Fruit fly (Drosophila melanogaster): ENCODE results near the gene Reph.
A peak's percentile ranks its signal among the peaks of the same experiment; 100 is the strongest.

Reph gene

DNA sequence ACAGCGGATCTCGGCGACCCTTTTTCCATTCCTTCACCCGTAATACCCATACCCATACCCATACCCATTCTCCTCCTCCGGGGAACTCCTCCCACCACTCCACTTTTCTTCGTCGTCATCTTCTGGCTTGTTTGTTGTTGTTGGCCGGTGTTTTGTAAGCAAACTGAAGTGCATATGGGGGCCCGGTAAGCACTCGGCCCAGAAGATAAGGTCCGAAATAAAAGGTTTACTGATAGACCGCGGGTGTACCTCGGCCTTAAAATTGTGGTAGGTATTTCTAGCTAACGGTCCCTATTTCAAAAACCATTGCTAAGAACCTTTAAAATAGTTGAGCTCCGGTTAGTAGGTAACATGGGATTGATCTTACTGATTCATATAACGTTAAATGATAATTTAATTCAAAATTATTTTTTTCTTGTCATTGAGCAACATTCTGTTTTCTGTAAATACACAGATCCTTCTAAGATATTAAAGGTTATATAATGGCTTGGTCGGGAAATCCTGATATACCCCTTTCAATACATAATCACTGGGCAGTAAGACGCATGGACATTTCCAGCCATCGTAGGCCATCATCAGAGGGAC is 27.5 kb upstream of the Reph start (continued):
- peak; percentile 58 for TF ChIP-seq CG11504 (tag; optimal IDR thresholded peaks at IDR 0.05)
- TF ChIP-seq chif (GFP tag; optimal IDR thresholded peaks at IDR 0.05) = peak in 1 of 2 experiments; percentile 74
- peak; percentile 15 for TF ChIP-seq tin (GFP tag; optimal IDR thresholded peaks at IDR 0.05)
- peak; percentile 27 for TF ChIP-seq lilli (GFP tag; optimal IDR thresholded peaks at IDR 0.05)
- TF ChIP-seq sens-2 (GFP tag; IDR thresholded peaks at IDR 0.05) = no peak
- TF ChIP-seq fd3F (GFP tag; optimal IDR thresholded peaks at IDR 0.05) = no peak

DNA sequence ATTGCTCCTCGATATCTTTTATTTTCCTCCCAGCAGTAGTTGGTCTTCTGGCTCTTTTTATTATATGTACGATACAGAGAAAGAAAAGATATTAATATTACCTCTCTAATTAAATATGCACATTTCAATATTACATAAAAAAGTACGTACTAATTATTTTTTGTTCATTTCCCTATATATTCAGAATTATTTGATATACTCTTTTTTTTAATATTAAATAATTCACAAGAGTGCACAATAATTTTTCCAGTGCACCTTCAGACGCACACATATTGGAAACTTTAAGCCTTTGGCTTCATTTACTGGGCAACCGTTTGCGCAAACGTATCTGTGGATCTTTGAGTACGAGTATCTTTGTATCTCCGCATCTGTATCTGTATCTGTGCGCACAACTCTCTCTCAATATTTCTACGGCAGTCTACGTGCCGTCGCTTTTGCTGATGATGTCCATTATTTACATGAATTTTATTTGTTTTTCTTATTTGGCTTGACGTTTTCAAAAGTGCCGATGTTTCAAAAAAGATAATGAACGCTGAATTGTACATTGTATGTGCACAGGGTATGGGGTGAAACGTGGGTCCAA is 26.6 kb upstream of the Reph start:
- no peak for TF ChIP-seq z (GFP tag; IDR thresholded peaks at IDR 0.05)
- TF ChIP-seq Ssrp (tag; optimal IDR thresholded peaks at IDR 0.05) = peak; percentile 89
- TF ChIP-seq cad (GFP tag; optimal IDR thresholded peaks at IDR 0.05) = no peak
- TF ChIP-seq Fer3 (tag; optimal IDR thresholded peaks at IDR 0.05) = peak; percentile 79
- peak; percentile 83 for TF ChIP-seq CG13775 (GFP tag; optimal IDR thresholded peaks at IDR 0.05)
- no peak for TF ChIP-seq Ets97D (GFP tag; optimal IDR thresholded peaks at IDR 0.05)
- no peak for TF ChIP-seq nerfin-2 (GFP tag; IDR thresholded peaks at IDR 0.05; ENCODE audit: partially characterized antibody)
- peak; percentile 52 for TF ChIP-seq CG31224 (GFP tag; IDR thresholded peaks at IDR 0.05)
- 0 out of 3 replicates have a peak, but pooled peaks have one; percentile 59 for TF ChIP-seq CG11456 (GFP tag; IDR thresholded peaks at IDR 0.05)
- peak; percentile 89 for TF ChIP-seq CG15269 (tag; optimal IDR thresholded peaks at IDR 0.05)
- TF ChIP-seq Dip2 (GFP tag; IDR thresholded peaks at IDR 0.05) = no peak
- no peak for TF ChIP-seq CG3838 (GFP tag; optimal IDR thresholded peaks at IDR 0.05)
- peak; percentile 2 for TF ChIP-seq NK7.1 (GFP tag; optimal IDR thresholded peaks at IDR 0.05)
- TF ChIP-seq ken (GFP tag; IDR thresholded peaks at IDR 0.05) = peak; percentile 43; the same call in 1 of the 3 replicates
- TF ChIP-seq phol (tag; optimal IDR thresholded peaks at IDR 0.05) = peak; percentile 93
- TF ChIP-seq CG15479 (GFP tag; optimal IDR thresholded peaks at IDR 0.05) = peak; percentile 88
- peak; percentile 67 for TF ChIP-seq ase (GFP tag; IDR thresholded peaks at IDR 0.05)
- TF ChIP-seq bsh (GFP tag; optimal IDR thresholded peaks at IDR 0.05) = peak; percentile 74 to 86
- no peak for TF ChIP-seq yki (optimal IDR thresholded peaks at IDR 0.05)
- TF ChIP-seq CG11093 (GFP tag; IDR thresholded peaks at IDR 0.05) = peak; percentile 73; the same call in 2 of the 3 replicates
- TF ChIP-seq CG11504 (tag; optimal IDR thresholded peaks at IDR 0.05) = peak; percentile 93
- TF ChIP-seq CG12769 (tag; optimal IDR thresholded peaks at IDR 0.05) = peak; percentile 32
- peak; percentile 45 for TF ChIP-seq HmgZ (tag; optimal IDR thresholded peaks at IDR 0.05)
- TF ChIP-seq peb (GFP tag; IDR thresholded peaks at IDR 0.05) = peak; percentile 71
- TF ChIP-seq CG11696 (GFP tag; IDR thresholded peaks at IDR 0.05) = peak; percentile 61
- no peak for TF ChIP-seq Lpt (GFP tag; optimal IDR thresholded peaks at IDR 0.05)
- TF ChIP-seq Side (GFP tag; optimal IDR thresholded peaks at IDR 0.05) = no peak
- no peak for TF ChIP-seq sc (optimal IDR thresholded peaks at IDR 0.05)
- peak; percentile 79 for TF ChIP-seq sc (GFP tag; optimal IDR thresholded peaks at IDR 0.05)
- peak; percentile 80 for TF ChIP-seq CG10959 (GFP tag; IDR thresholded peaks at IDR 0.05)
- no peak for TF ChIP-seq CG34224 (GFP tag; IDR thresholded peaks at IDR 0.05; ENCODE audit: partially characterized antibody)
- peak; percentile 82 for TF ChIP-seq Chrac-16 (GFP tag; optimal IDR thresholded peaks at IDR 0.05)
- TF ChIP-seq E2f1 (GFP tag; IDR thresholded peaks at IDR 0.05) = peak; percentile 85
- peak; percentile 84 for TF ChIP-seq Dek (tag; optimal IDR thresholded peaks at IDR 0.05)
- no peak for TF ChIP-seq CG4360 (GFP tag; IDR thresholded peaks at IDR 0.05)
- peak; percentile 69 for TF ChIP-seq CG4328 (GFP tag; optimal IDR thresholded peaks at IDR 0.05)
- TF ChIP-seq Hey (tag; optimal IDR thresholded peaks at IDR 0.05) = no peak
- TF ChIP-seq CG13287 (GFP tag; IDR thresholded peaks at IDR 0.05; ENCODE audit: partially characterized antibody) = no peak
- peak; percentile 96 for TF ChIP-seq gem (tag; optimal IDR thresholded peaks at IDR 0.05)
- peak; percentile 82 for TF ChIP-seq ara (GFP tag; IDR thresholded peaks at IDR 0.05)
- TF ChIP-seq btn (GFP tag; optimal IDR thresholded peaks at IDR 0.05) = no peak
- TF ChIP-seq CG30403 (GFP tag; optimal IDR thresholded peaks at IDR 0.05) = peak; percentile 82
- no peak for TF ChIP-seq CG16779 (GFP tag; IDR thresholded peaks at IDR 0.05)
- no peak for TF ChIP-seq fd64A (GFP tag; optimal IDR thresholded peaks at IDR 0.05)
